Worm (Caenorhabditis elegans) whole organism, L4/young adult: ENCODE data around the gene nspe-2.

Source experiments
- W03F9.2 ChIP-seq: fragments of 150-350 bp; optimal IDR thresholded peaks from 2 replicates; lab custom pipeline; 2014; ENCODE audit warnings: missing biosample characterization, missing genetic modification characterization
- him-1 ChIP-seq: sonication (generic microtip); optimal IDR thresholded peaks from 2 replicates; lab custom pipeline; 2016; ENCODE audit warnings: missing genotype, missing genetic modification reagents, missing genetic modification characterization, missing compliant biosample characterization

ce11 chrII:12577754-12578153 is 41.4 kb downstream of the nspe-2 start, which contains the start of gene clec-8:
- TF ChIP-seq W03F9.2 (no peak), him-1 (tag; lab: Kevin White, UChicago) (no peak)
